Worm (Caenorhabditis elegans) whole organism, early embryonic: ENCODE measurements around the gene pix-1.

ENCODE experiments used
- ama-1 ChIP-seq: fragments of 150-350 bp; optimal IDR thresholded peaks from 2 replicates; lab custom pipeline; 2014
- ceh-36 ChIP-seq: sonication (generic microtip); optimal IDR thresholded peaks from 2 replicates; lab custom pipeline; 2016; ENCODE audit warnings: missing genetic modification characterization, inconsistent platforms, missing compliant biosample characterization
- tbx-11 ChIP-seq: fragments of 200-800 bp; sonication (Bioruptor generic); IDR thresholded peaks from 2 replicates; pipeline ENCODE4 v1.3.6; 2022; ENCODE audit warnings: missing genetic modification characterization, missing compliant biosample characterization

ce11 chrX:13714710-13715109 lies 12.4 kb upstream of the pix-1 start:
- TF ChIP-seq ceh-36 (tag; lab: Kevin White, UChicago) (peak; percentile 25), tbx-11 (GFP tag; lab: Robert Waterston, UW) (no peak), ama-1 (no peak)
